Worm (Caenorhabditis elegans) whole organism, mixed stage, embryonic: ENCODE measurements around the gene sorf-2.

Source experiments
- blmp-1 ChIP-seq: fragments of 150-350 bp; optimal IDR thresholded peaks from 2 replicates; lab custom pipeline; 2014; ENCODE audit warnings: missing biosample characterization, missing genetic modification characterization
- elt-3 ChIP-seq: fragments of 150-350 bp; optimal IDR thresholded peaks from 2 replicates; lab custom pipeline; 2014; ENCODE audit warnings: missing biosample characterization, missing genetic modification characterization
- hlh-1 ChIP-seq: fragments of 150-350 bp; optimal IDR thresholded peaks from 2 replicates; lab custom pipeline; 2014; ENCODE audit warnings: missing biosample characterization, missing genetic modification reagents, missing genetic modification characterization
- lin-32 ChIP-seq: fragments of 200-800 bp; sonication (Bioruptor generic); optimal IDR thresholded peaks from 2 replicates; lab custom pipeline; 2018; ENCODE audit warnings: mild to moderate bottlenecking, missing genetic modification characterization, missing compliant biosample characterization
- mab-5 ChIP-seq: fragments of 150-350 bp; optimal IDR thresholded peaks from 2 replicates; lab custom pipeline; 2014; ENCODE audit warnings: missing biosample characterization, missing genetic modification characterization
- mep-1 ChIP-seq: fragments of 150-350 bp; optimal IDR thresholded peaks from 2 replicates; lab custom pipeline; 2017; ENCODE audit warnings: missing biosample characterization, missing genetic modification reagents, missing genetic modification characterization, inconsistent platforms
- pha-4 ChIP-seq: fragments of 150-350 bp; optimal IDR thresholded peaks from 2 replicates; lab custom pipeline; 2018; ENCODE audit warnings: missing biosample characterization, missing genetic modification reagents, missing genetic modification characterization
- tbx-8 ChIP-seq: fragments of 200-800 bp; sonication (Bioruptor generic); optimal IDR thresholded peaks from 2 replicates; lab custom pipeline; 2018; ENCODE audit warnings: mild to moderate bottlenecking, missing genetic modification characterization, moderate library complexity, missing compliant biosample characterization
- unc-39 ChIP-seq: fragments of 150-350 bp; optimal IDR thresholded peaks from 2 replicates; lab custom pipeline; 2014; ENCODE audit warnings: missing biosample characterization, missing genetic modification characterization

DNA sequence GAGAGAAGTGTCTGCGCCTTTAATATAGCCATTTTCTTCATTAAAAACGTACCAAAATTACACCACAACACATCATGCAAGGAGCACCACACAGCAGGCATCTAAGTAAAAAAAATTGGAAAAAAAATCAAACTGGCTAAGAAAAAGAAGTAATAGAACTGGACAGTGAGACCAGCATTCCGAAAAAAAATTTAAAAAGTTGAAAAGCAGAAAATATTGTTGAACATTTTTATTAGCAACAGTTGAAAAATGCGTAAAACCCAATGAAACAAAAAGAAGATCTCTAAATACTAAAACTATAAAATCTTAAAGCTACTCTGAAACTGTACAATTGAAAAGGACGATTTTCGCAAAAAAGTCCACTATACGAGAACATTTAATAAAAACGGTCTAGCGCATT lies 55.6 kb downstream of the sorf-2 start, which contains the start of gene Y32H12A.6:
- TF ChIP-seq elt-3 (no peak), hlh-1 (tag; lab: Kevin White, UChicago) (no peak), lin-32 (no peak), pha-4 (no peak), blmp-1 (tag; lab: Kevin White, UChicago) (no peak), unc-39 (tag; lab: Kevin White, UChicago) (no peak), mep-1 (tag; lab: Kevin White, UChicago) (no peak), mab-5 (tag; lab: Kevin White, UChicago) (no peak), tbx-8 (GFP tag; lab: Kevin White, UChicago) (no peak)
